Worm (Caenorhabditis elegans) whole organism, mixed stage, embryonic: Measurements from ENCODE around the gene Y39B6A.33.
A peak's percentile ranks its signal among the peaks of the same experiment; 100 is the strongest.

Experiments
- M03D4.4 ChIP-seq: sonication (generic microtip); optimal IDR thresholded peaks from 2 replicates; lab custom pipeline; 2017; ENCODE audit warnings: mild to moderate bottlenecking, missing genetic modification characterization, missing compliant biosample characterization
- bed-3 ChIP-seq: fragments of 200-800 bp; sonication (Bioruptor generic); optimal IDR thresholded peaks from 3 replicates; lab custom pipeline; 2018; ENCODE audit warnings: mild to moderate bottlenecking, missing genetic modification characterization, moderate library complexity, missing compliant biosample characterization
- blmp-1 ChIP-seq: fragments of 150-350 bp; optimal IDR thresholded peaks from 2 replicates; lab custom pipeline; 2014; ENCODE audit warnings: missing biosample characterization, missing genetic modification characterization
- ceh-43 ChIP-seq: fragments of 200-800 bp; sonication (Bioruptor generic); optimal IDR thresholded peaks from 2 replicates; lab custom pipeline; 2018; ENCODE audit warnings: mild to moderate bottlenecking, missing genetic modification characterization, moderate library complexity, missing compliant biosample characterization
- ceh-83 ChIP-seq: fragments of 200-800 bp; sonication (Bioruptor generic); optimal IDR thresholded peaks from 2 replicates; lab custom pipeline; 2018; ENCODE audit warnings: mild to moderate bottlenecking, missing genetic modification characterization, missing compliant biosample characterization
- ces-1 ChIP-seq: fragments of 150-350 bp; optimal IDR thresholded peaks from 2 replicates; lab custom pipeline; 2014; ENCODE audit warnings: missing biosample characterization, missing genetic modification reagents, missing genetic modification characterization
- cnd-1 ChIP-seq: fragments of 200-800 bp; sonication (Bioruptor generic); optimal IDR thresholded peaks from 2 replicates; lab custom pipeline; 2018; ENCODE audit warnings: mild to moderate bottlenecking, missing genetic modification characterization, missing compliant biosample characterization
- drap-1 ChIP-seq: fragments of 200-800 bp; sonication (Bioruptor generic); optimal IDR thresholded peaks from 3 replicates; lab custom pipeline; 2018; ENCODE audit warnings: mild to moderate bottlenecking, missing genetic modification characterization, missing compliant biosample characterization
- elt-3 ChIP-seq: fragments of 150-350 bp; optimal IDR thresholded peaks from 2 replicates; lab custom pipeline; 2014; ENCODE audit warnings: missing biosample characterization, missing genetic modification characterization
- flh-1 ChIP-seq: fragments of 200-800 bp; sonication (Bioruptor generic); optimal IDR thresholded peaks from 2 replicates; lab custom pipeline; 2018; ENCODE audit warnings: mild to moderate bottlenecking, missing genetic modification characterization, moderate library complexity, missing compliant biosample characterization
- ham-2 ChIP-seq: fragments of 200-800 bp; sonication (Bioruptor generic); optimal IDR thresholded peaks from 2 replicates; lab custom pipeline; 2018; ENCODE audit warnings: mild to moderate bottlenecking, missing genetic modification characterization, missing compliant biosample characterization
- hlh-1 ChIP-seq: fragments of 150-350 bp; optimal IDR thresholded peaks from 2 replicates; lab custom pipeline; 2014; ENCODE audit warnings: missing biosample characterization, missing genetic modification reagents, missing genetic modification characterization
- lin-13 ChIP-seq: fragments of 150-350 bp; optimal IDR thresholded peaks from 2 replicates; lab custom pipeline; 2014; ENCODE audit warnings: missing biosample characterization, missing genetic modification characterization
- lin-32 ChIP-seq: fragments of 200-800 bp; sonication (Bioruptor generic); optimal IDR thresholded peaks from 2 replicates; lab custom pipeline; 2018; ENCODE audit warnings: mild to moderate bottlenecking, missing genetic modification characterization, missing compliant biosample characterization
- lsy-2 ChIP-seq: fragments of 150-350 bp; optimal IDR thresholded peaks from 2 replicates; lab custom pipeline; 2014; ENCODE audit warnings: missing biosample characterization, missing genetic modification characterization
- mab-5 ChIP-seq: fragments of 150-350 bp; optimal IDR thresholded peaks from 2 replicates; lab custom pipeline; 2014; ENCODE audit warnings: missing biosample characterization, missing genetic modification characterization
- mep-1 ChIP-seq: fragments of 150-350 bp; optimal IDR thresholded peaks from 2 replicates; lab custom pipeline; 2017; ENCODE audit warnings: missing biosample characterization, missing genetic modification reagents, missing genetic modification characterization, inconsistent platforms
- mls-2 ChIP-seq: sonication (generic microtip); optimal IDR thresholded peaks from 2 replicates; lab custom pipeline; 2016; ENCODE audit warnings: mild to moderate bottlenecking, missing genetic modification characterization, moderate library complexity, missing compliant biosample characterization
- nhr-2 ChIP-seq: fragments of 150-350 bp; optimal IDR thresholded peaks from 2 replicates; lab custom pipeline; 2014; ENCODE audit warnings: missing biosample characterization, missing genetic modification characterization
- nhr-237 ChIP-seq: fragments of 150-350 bp; optimal IDR thresholded peaks from 2 replicates; lab custom pipeline; 2014; ENCODE audit warnings: missing biosample characterization, missing genetic modification characterization
- nhr-28 ChIP-seq: fragments of 150-350 bp; optimal IDR thresholded peaks from 2 replicates; lab custom pipeline; 2014; ENCODE audit warnings: missing biosample characterization, missing genetic modification characterization
- nhr-76 ChIP-seq: sonication (generic microtip); optimal IDR thresholded peaks from 2 replicates; lab custom pipeline; 2017; ENCODE audit warnings: missing biosample characterization, missing genetic modification characterization
- pha-4 ChIP-seq: fragments of 150-350 bp; optimal IDR thresholded peaks from 2 replicates; lab custom pipeline; 2018; ENCODE audit warnings: missing biosample characterization, missing genetic modification reagents, missing genetic modification characterization
- sem-2 ChIP-seq: fragments of 200-800 bp; sonication (Bioruptor generic); optimal IDR thresholded peaks from 2 replicates; lab custom pipeline; 2018; ENCODE audit warnings: mild to moderate bottlenecking, missing genetic modification characterization, missing compliant biosample characterization
- snpc-4 ChIP-seq: fragments of 150-350 bp; optimal IDR thresholded peaks from 2 replicates; lab custom pipeline; 2014; ENCODE audit warnings: missing biosample characterization, missing genetic modification characterization
- sptf-1 ChIP-seq: sonication (generic microtip); optimal IDR thresholded peaks from 2 replicates; lab custom pipeline; 2017; ENCODE audit warnings: mild to moderate bottlenecking, missing genetic modification characterization, moderate library complexity, missing compliant biosample characterization
- tbx-8 ChIP-seq: fragments of 200-800 bp; sonication (Bioruptor generic); optimal IDR thresholded peaks from 2 replicates; lab custom pipeline; 2018; ENCODE audit warnings: mild to moderate bottlenecking, missing genetic modification characterization, moderate library complexity, missing compliant biosample characterization
- unc-120 ChIP-seq: sonication (generic microtip); optimal IDR thresholded peaks from 2 replicates; lab custom pipeline; 2017; ENCODE audit warnings: missing genetic modification characterization, missing compliant biosample characterization; ENCODE audit not compliant: poor library complexity, severe bottlenecking
- unc-39 ChIP-seq: fragments of 150-350 bp; optimal IDR thresholded peaks from 2 replicates; lab custom pipeline; 2014; ENCODE audit warnings: missing biosample characterization, missing genetic modification characterization
- unc-62 ChIP-seq: fragments of 150-350 bp; optimal IDR thresholded peaks from 2 replicates; lab custom pipeline; 2014; ENCODE audit warnings: missing biosample characterization, missing genetic modification reagents, missing genetic modification characterization
- zip-8 ChIP-seq: fragments of 150-350 bp; optimal IDR thresholded peaks from 2 replicates; lab custom pipeline; 2014; ENCODE audit warnings: missing biosample characterization, missing genetic modification characterization
- ztf-11 ChIP-seq: fragments of 150-350 bp; optimal IDR thresholded peaks from 2 replicates; lab custom pipeline; 2014; ENCODE audit warnings: missing biosample characterization, missing genetic modification characterization

Gene Y39B6A.33

ce11 chrV:19047442-19047841 lies 45.7 kb downstream of the Y39B6A.33 start:
- no peak for TF ChIP-seq zip-8 (tag; lab: Kevin White, UChicago)
- TF ChIP-seq ces-1 (GFP tag; lab: Kevin White, UChicago): no peak

DNA sequence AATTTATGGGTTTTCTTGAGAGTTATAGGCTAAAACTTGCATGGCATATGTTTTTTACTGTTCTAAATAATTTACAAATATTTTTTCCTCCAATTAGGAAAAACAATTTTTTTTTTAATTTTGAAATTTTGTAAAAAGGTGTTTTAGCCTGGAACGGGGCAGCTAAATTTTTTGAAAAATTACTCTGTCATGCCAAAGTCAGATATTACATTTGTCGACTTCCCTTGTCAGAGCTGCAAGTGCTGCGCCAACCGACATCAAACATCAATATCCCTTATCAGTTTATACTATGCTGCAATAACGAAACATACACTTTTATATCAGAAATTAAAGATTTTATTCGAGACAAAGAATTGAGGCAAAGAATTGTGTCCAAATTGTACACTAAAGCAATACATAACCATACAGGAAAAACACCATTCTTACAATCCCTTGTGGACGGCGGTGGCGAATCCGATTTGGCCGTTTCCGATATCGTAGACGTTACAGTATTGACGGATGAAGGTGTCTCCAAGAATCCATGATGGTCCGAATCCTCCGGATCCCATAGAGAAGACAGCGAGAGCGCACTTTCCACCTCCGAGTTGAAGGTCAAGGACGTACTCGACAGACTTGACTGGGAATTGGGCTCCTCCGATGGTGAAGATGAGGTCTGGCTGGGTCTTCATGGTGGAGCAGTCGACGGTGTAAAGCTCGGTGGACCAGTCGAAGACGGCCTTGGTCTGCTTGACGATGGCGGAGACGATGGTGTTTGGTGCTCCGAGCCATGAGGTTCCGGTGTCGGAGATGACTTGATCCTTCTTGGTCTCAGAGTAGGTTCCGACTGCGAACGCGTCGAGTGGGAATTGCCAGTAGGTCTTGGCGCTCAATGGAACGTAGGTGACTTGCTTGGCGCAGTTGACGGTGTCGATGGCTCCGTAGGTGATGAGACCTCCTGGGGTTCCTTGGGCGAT lies 47.7 kb downstream of the Y39B6A.33 start:
- TF ChIP-seq sem-2 (GFP tag; lab: Kevin White, UChicago): no peak
- TF ChIP-seq M03D4.4: no peak
- no peak for TF ChIP-seq pha-4 (tag; lab: Kevin White, UChicago)
- no peak for TF ChIP-seq zip-8 (tag; lab: Kevin White, UChicago)
- no peak for TF ChIP-seq nhr-76
- TF ChIP-seq sptf-1 (tag; lab: Kevin White, UChicago): no peak
- no peak for TF ChIP-seq mep-1 (tag; lab: Kevin White, UChicago)
- TF ChIP-seq drap-1 (GFP tag; lab: Kevin White, UChicago): no peak
- TF ChIP-seq ceh-83 (GFP tag; lab: Kevin White, UChicago): no peak
- no peak for TF ChIP-seq nhr-2 (tag; lab: Kevin White, UChicago)
- TF ChIP-seq blmp-1 (tag; lab: Kevin White, UChicago): no peak
- no peak for TF ChIP-seq tbx-8
- TF ChIP-seq hlh-1 (tag; lab: Kevin White, UChicago): no peak
- TF ChIP-seq flh-1 (GFP tag; lab: Kevin White, UChicago): no peak
- no peak for TF ChIP-seq mls-2
- no peak for TF ChIP-seq unc-39 (tag; lab: Kevin White, UChicago)
- TF ChIP-seq ham-2 (GFP tag; lab: Kevin White, UChicago): no peak
- no peak for TF ChIP-seq lin-32

ce11 chrV:19050438-19050837 lies 48.7 kb downstream of the Y39B6A.33 start, which contains the start of gene asp-1:
Gene asp-1 (minus strand): TSS chrV:19050752.
- no peak for TF ChIP-seq cnd-1 (tag; lab: Kevin White, UChicago)
- no peak for TF ChIP-seq M03D4.4
- peak; percentile 26 for TF ChIP-seq drap-1 (GFP tag; lab: Kevin White, UChicago)

DNA sequence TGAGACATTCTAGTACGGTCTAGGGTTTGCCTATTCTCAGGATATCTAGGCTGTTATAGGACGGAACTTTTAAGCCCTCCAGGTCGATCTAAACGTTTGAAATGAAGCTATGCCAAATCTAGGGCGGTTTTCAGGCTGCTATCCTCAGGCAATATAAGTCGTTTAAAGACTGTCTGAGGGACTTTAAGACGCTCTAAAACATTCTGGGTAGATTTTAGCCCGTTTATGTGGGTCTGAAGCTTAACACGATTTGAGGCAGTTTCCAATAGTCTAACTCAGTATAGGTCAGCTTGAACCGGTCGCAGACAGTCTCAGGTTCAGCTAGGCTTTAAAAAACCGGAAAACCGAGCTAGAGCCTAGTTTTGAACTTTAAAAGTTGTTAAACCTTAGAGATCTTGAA lies 49.1 kb downstream of the Y39B6A.33 start:
- no peak for TF ChIP-seq flh-1 (GFP tag; lab: Kevin White, UChicago)
- TF ChIP-seq pha-4 (tag; lab: Kevin White, UChicago): no peak
- no peak for TF ChIP-seq unc-120 (tag; lab: Kevin White, UChicago)
- no peak for TF ChIP-seq zip-8 (tag; lab: Kevin White, UChicago)
- no peak for TF ChIP-seq elt-3 (tag; lab: Kevin White, UChicago)
- no peak for TF ChIP-seq drap-1 (GFP tag; lab: Kevin White, UChicago)
- TF ChIP-seq lin-13 (tag; lab: Kevin White, UChicago): no peak
- no peak for TF ChIP-seq lin-32
- no peak for TF ChIP-seq nhr-237
- no peak for TF ChIP-seq ham-2 (GFP tag; lab: Kevin White, UChicago)
- no peak for TF ChIP-seq nhr-28 (tag; lab: Kevin White, UChicago)
- no peak for TF ChIP-seq sem-2 (GFP tag; lab: Kevin White, UChicago)

DNA sequence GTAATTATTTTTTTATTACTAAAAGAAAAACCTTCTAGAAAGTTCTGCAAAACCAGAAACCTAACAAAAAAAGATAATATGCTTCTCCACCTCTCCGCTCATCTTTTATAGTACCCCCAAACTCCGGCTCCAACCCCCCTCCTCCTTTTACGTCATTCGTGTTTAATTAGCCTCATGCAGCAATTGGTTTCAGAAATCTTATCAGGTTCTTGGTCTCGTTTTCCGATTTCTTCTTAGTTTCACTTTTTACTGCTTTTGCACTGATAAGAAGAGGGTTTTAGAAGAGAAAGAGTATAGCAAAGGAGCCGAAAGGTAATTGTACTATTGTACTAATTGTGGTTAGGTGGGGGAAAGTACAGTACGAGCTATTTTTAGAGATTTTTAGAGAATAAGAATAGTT lies 49.7 kb downstream of the Y39B6A.33 start:
- TF ChIP-seq snpc-4 (tag; lab: Kevin White, UChicago): no peak

DNA sequence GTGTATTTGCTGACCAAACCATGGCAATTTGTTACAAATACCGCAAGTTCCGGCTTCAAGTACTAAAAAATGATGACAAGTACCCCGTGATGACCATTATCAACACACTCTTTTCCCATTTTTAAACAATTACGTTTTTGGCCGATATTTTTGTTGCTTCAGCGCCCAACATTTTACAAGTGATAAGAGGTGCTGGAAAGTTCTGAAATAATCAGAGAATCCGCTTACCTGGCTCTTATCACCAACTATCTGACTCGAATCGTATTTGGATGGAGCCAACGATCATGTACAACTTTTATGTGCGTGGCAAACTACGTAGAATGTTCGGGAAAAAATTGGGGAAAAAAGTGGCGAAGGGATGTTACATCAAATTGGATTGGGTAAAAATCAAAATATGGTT lies 51.5 kb downstream of the Y39B6A.33 start:
- no peak for TF ChIP-seq nhr-76
- TF ChIP-seq snpc-4 (tag; lab: Kevin White, UChicago): no peak
- no peak for TF ChIP-seq sptf-1 (tag; lab: Kevin White, UChicago)
- no peak for TF ChIP-seq ceh-43 (GFP tag; lab: Kevin White, UChicago)
- no peak for TF ChIP-seq mab-5 (tag; lab: Kevin White, UChicago)
- no peak for TF ChIP-seq tbx-8
- TF ChIP-seq mls-2: no peak
- TF ChIP-seq zip-8 (tag; lab: Kevin White, UChicago): no peak
- TF ChIP-seq nhr-237: no peak
- TF ChIP-seq ztf-11 (tag; lab: Kevin White, UChicago): no peak
- no peak for TF ChIP-seq mep-1 (tag; lab: Kevin White, UChicago)
- TF ChIP-seq unc-62 (GFP tag; lab: Kevin White, UChicago): no peak
- TF ChIP-seq unc-39 (tag; lab: Kevin White, UChicago): no peak
- no peak for TF ChIP-seq bed-3 (GFP tag; lab: Kevin White, UChicago)
- no peak for TF ChIP-seq lsy-2 (tag; lab: Kevin White, UChicago)
